Fruit fly (Drosophila melanogaster): Measurements from ENCODE around the gene CG8668.

dm6 chr2L:8159498-8159897 is 32.7 kb downstream of the CG8668 start, which contains the start of the genes PAPLA1 and Rbsn-5:
- no peak for TF ChIP-seq CG8478 (optimal IDR thresholded peaks at IDR 0.05)
- TF ChIP-seq CTCF (optimal IDR thresholded peaks at IDR 0.05), result no peak
